Fruit fly (Drosophila melanogaster) whole organism, embryonic: ENCODE measurements around the gene Cep164.

ENCODE experiments used
- Abd-B ChIP-seq: fragments of 200-800 bp; sonication (Bioruptor generic); optimal IDR thresholded peaks from 2 replicates; lab custom pipeline; 2018; ENCODE audit warnings: missing biosample characterization, mild to moderate bottlenecking, missing genetic modification characterization, moderate library complexity
- CG10979 ChIP-seq: fragments of 200-800 bp; sonication (Bioruptor generic); optimal IDR thresholded peaks from 2 replicates; lab custom pipeline; 2018; ENCODE audit warnings: missing biosample characterization, mild to moderate bottlenecking, missing genetic modification characterization, moderate library complexity
- CG11456 ChIP-seq: fragments of 200-800 bp; sonication (Bioruptor generic); IDR thresholded peaks from 3 replicates; pipeline ENCODE4 v1.3.6; 2022; ENCODE audit warnings: missing biosample characterization, missing genetic modification characterization
- CG12391 ChIP-seq: fragments of 200-800 bp; sonication (Bioruptor generic); optimal IDR thresholded peaks from 3 replicates; lab custom pipeline; 2018; ENCODE audit warnings: missing biosample characterization, mild to moderate bottlenecking, missing genetic modification characterization, moderate library complexity
- CG14050 ChIP-seq: fragments of 200-800 bp; sonication (Bioruptor generic); IDR thresholded peaks from 3 replicates; pipeline ENCODE4 v1.3.6; 2022; ENCODE audit warnings: missing biosample characterization, missing genetic modification characterization
- CG17328 ChIP-seq: fragments of 200-800 bp; sonication (Bioruptor generic); IDR thresholded peaks from 2 replicates; pipeline ENCODE4 v1.3.6; 2022; ENCODE audit warnings: missing biosample characterization, missing genetic modification characterization
- CG17359 ChIP-seq: fragments of 200-800 bp; sonication (Bioruptor generic); optimal IDR thresholded peaks from 3 replicates; lab custom pipeline; 2018; ENCODE audit warnings: missing biosample characterization, mild to moderate bottlenecking, missing genetic modification characterization, moderate library complexity
- CG17829 ChIP-seq: fragments of 200-800 bp; optimal IDR thresholded peaks from 2 replicates; lab custom pipeline; 2019; ENCODE audit warnings: missing biosample characterization, mild to moderate bottlenecking, missing genetic modification characterization, moderate library complexity
- CG2712 ChIP-seq: fragments of 200-800 bp; optimal IDR thresholded peaks from 3 replicates; lab custom pipeline; 2019; ENCODE audit warnings: missing biosample characterization, mild to moderate bottlenecking, missing genetic modification characterization, moderate library complexity
- CG30020 ChIP-seq: fragments of 200-800 bp; optimal IDR thresholded peaks from 2 replicates; lab custom pipeline; 2019; ENCODE audit warnings: missing biosample characterization, mild to moderate bottlenecking, missing genetic modification characterization, moderate library complexity
- CG4617 ChIP-seq: fragments of 200-800 bp; sonication (Bioruptor generic); optimal IDR thresholded peaks from 3 replicates; lab custom pipeline; 2016; ENCODE audit warnings: missing biosample characterization, missing genetic modification characterization, borderline replicate concordance
- CG4820 ChIP-seq: fragments of 200-800 bp; sonication (Bioruptor generic); optimal IDR thresholded peaks from 3 replicates; lab custom pipeline; 2016; ENCODE audit warnings: missing biosample characterization, missing genetic modification characterization
- CG7357 ChIP-seq: fragments of 200-800 bp; sonication (Bioruptor generic); IDR thresholded peaks from 3 replicates; pipeline ENCODE4 v1.3.6; 2022; ENCODE audit warnings: missing biosample characterization, missing genetic modification characterization
- CG8924 ChIP-seq: fragments of 200-800 bp; optimal IDR thresholded peaks from 3 replicates; lab custom pipeline; 2019; ENCODE audit warnings: missing biosample characterization, mild to moderate bottlenecking, missing genetic modification characterization, moderate library complexity
- CG9817 ChIP-seq: fragments of 200-800 bp; sonication (Bioruptor generic); optimal IDR thresholded peaks from 2 replicates; lab custom pipeline; 2018; ENCODE audit warnings: missing biosample characterization, mild to moderate bottlenecking, missing genetic modification characterization, moderate library complexity
- CTCF ChIP-seq: fragments of 200-800 bp; sonication (Bioruptor generic); optimal IDR thresholded peaks from 2 replicates; lab custom pipeline; 2017; ENCODE audit warnings: missing biosample characterization, mild to moderate bottlenecking, missing genetic modification characterization, moderate library complexity
- CoRest ChIP-seq: fragments of 200-800 bp; sonication (Bioruptor generic); optimal IDR thresholded peaks from 3 replicates; lab custom pipeline; 2018; ENCODE audit warnings: missing biosample characterization, mild to moderate bottlenecking, missing genetic modification characterization, moderate library complexity
- Deaf1 ChIP-seq: fragments of 200-800 bp; optimal IDR thresholded peaks from 3 replicates; lab custom pipeline; 2019; ENCODE audit warnings: missing biosample characterization, mild to moderate bottlenecking, missing genetic modification characterization, moderate library complexity
- Dfd ChIP-seq, 2 experiments: fragments of >200 bp; optimal IDR thresholded peaks; 2 replicates each; lab custom pipeline; 2017; ENCODE audit warnings: missing biosample characterization in 2 of 2, missing genetic modification characterization in 2 of 2
- Dip3 ChIP-seq: fragments of 200-800 bp; sonication (Bioruptor generic); optimal IDR thresholded peaks from 3 replicates; lab custom pipeline; 2016; ENCODE audit warnings: missing biosample characterization, missing genetic modification characterization
- Doc2 ChIP-seq: fragments of 200-800 bp; sonication (Bioruptor generic); IDR thresholded peaks from 2 replicates; pipeline ENCODE4 v1.3.6; 2022; ENCODE audit warnings: missing biosample characterization, missing genetic modification characterization
- ERR ChIP-seq: fragments of 200-800 bp; sonication (Bioruptor generic); optimal IDR thresholded peaks from 2 replicates; lab custom pipeline; 2016; ENCODE audit warnings: missing biosample characterization, missing genetic modification characterization
- Eip74EF ChIP-seq, 2 experiments: fragments of 200-800 bp in 1 of 2; fragments of >200 bp in 1 of 2; sonication (Bioruptor generic) in 1 of 2; optimal IDR thresholded peaks; 2 replicates each; lab custom pipeline; 2017 to 2019; ENCODE audit warnings: missing biosample characterization in 2 of 2, missing genetic modification characterization in 2 of 2, mild to moderate bottlenecking in 1 of 2, moderate library complexity in 1 of 2
- Ets97D ChIP-seq: fragments of 200-800 bp; sonication (Bioruptor generic); optimal IDR thresholded peaks from 3 replicates; lab custom pipeline; 2016; ENCODE audit warnings: missing biosample characterization, missing genetic modification characterization
- Hr78 ChIP-seq, 2 experiments: fragments of 200-800 bp in 1 of 2; fragments of >200 bp in 1 of 2; sonication (Bioruptor generic) in 1 of 2; optimal IDR thresholded peaks; 2 replicates each; lab custom pipeline; 2017 to 2019; ENCODE audit warnings: missing biosample characterization in 2 of 2, missing genetic modification characterization in 2 of 2, mild to moderate bottlenecking in 1 of 2, moderate library complexity in 1 of 2
- Hsf ChIP-seq: fragments of 200-800 bp; sonication (Bioruptor generic); optimal IDR thresholded peaks from 3 replicates; lab custom pipeline; 2016; ENCODE audit warnings: missing biosample characterization, missing genetic modification characterization
- Lhr ChIP-seq: fragments of 200-800 bp; sonication (Bioruptor generic); optimal IDR thresholded peaks from 3 replicates; lab custom pipeline; 2017; ENCODE audit warnings: mild to moderate bottlenecking, missing biosample characterization, missing genetic modification reagents, missing genetic modification characterization
- Med ChIP-seq: fragments of 200-800 bp; sonication (Bioruptor generic); peaks from one replicate; lab custom pipeline; 2016; ENCODE audit warnings: missing biosample characterization, missing genetic modification characterization, mild to moderate bottlenecking, inconsistent platforms, moderate library complexity
- NC2β ChIP-seq: fragments of 200-800 bp; sonication (Bioruptor generic); optimal IDR thresholded peaks from 2 replicates; lab custom pipeline; 2016; ENCODE audit warnings: missing biosample characterization, missing genetic modification characterization
- NFAT ChIP-seq: fragments of 200-800 bp; sonication (Bioruptor generic); IDR thresholded peaks from 2 replicates; pipeline ENCODE4 v1.3.6; 2022; ENCODE audit warnings: missing biosample characterization, missing genetic modification characterization
- Neu2 ChIP-seq: fragments of 200-800 bp; sonication (Bioruptor generic); optimal IDR thresholded peaks from 3 replicates; lab custom pipeline; 2016; ENCODE audit warnings: missing biosample characterization, missing genetic modification characterization, borderline replicate concordance
- Oaz ChIP-seq: fragments of 200-800 bp; sonication (Bioruptor generic); IDR thresholded peaks from 2 replicates; pipeline ENCODE4 v1.3.6; 2022; ENCODE audit warnings: missing biosample characterization, missing genetic modification characterization
- Ravus ChIP-seq: fragments of 200-800 bp; sonication (Bioruptor generic); IDR thresholded peaks from 2 replicates; pipeline ENCODE4 v1.3.6; 2022; ENCODE audit warnings: missing biosample characterization, missing genetic modification characterization
- Sry-δ ChIP-seq: fragments of 200-800 bp; sonication (Bioruptor generic); optimal IDR thresholded peaks from 2 replicates; lab custom pipeline; 2016; ENCODE audit warnings: missing biosample characterization, missing genetic modification characterization
- Ssrp ChIP-seq: fragments of 200-800 bp; sonication (Bioruptor generic); optimal IDR thresholded peaks from 2 replicates; lab custom pipeline; 2018; ENCODE audit warnings: missing biosample characterization, mild to moderate bottlenecking, missing genetic modification characterization, moderate library complexity
- Trl ChIP-seq, 3 experiments: fragments of >200 bp in 2 of 3; fragments of 200-800 bp in 1 of 3; sonication (Bioruptor generic) in 1 of 3; optimal IDR thresholded peaks; 2 replicates in 1 of 3; 3 replicates in 2 of 3; lab custom pipeline; 2016 to 2017; ENCODE audit warnings: missing biosample characterization in 1 of 3, missing genetic modification characterization in 1 of 3
- Vsx1 ChIP-seq: fragments of 200-800 bp; sonication (Bioruptor generic); optimal IDR thresholded peaks from 2 replicates; lab custom pipeline; 2017; ENCODE audit warnings: missing biosample characterization, mild to moderate bottlenecking, missing genetic modification characterization, missing genetic modification reagents
- ac ChIP-seq: fragments of 200-800 bp; sonication (Bioruptor generic); optimal IDR thresholded peaks from 3 replicates; lab custom pipeline; 2017; ENCODE audit warnings: missing biosample characterization, mild to moderate bottlenecking, missing genetic modification characterization
- ara ChIP-seq: fragments of 200-800 bp; sonication (Bioruptor generic); IDR thresholded peaks from 2 replicates; pipeline ENCODE4 v1.3.6; 2022; ENCODE audit warnings: missing biosample characterization, missing genetic modification characterization
- bsh ChIP-seq, 2 experiments: fragments of 200-800 bp; sonication (Bioruptor generic); optimal IDR thresholded peaks; 2 replicates each; lab custom pipeline; 2017 to 2018; ENCODE audit warnings: mild to moderate bottlenecking in 2 of 2, missing biosample characterization in 2 of 2, missing genetic modification characterization in 2 of 2, moderate library complexity in 1 of 2
- ftz-f1 ChIP-seq: fragments of 200-800 bp; sonication (Bioruptor generic); optimal IDR thresholded peaks from 2 replicates; lab custom pipeline; 2016; ENCODE audit warnings: missing biosample characterization, missing genetic modification characterization
- mam ChIP-seq: fragments of 200-800 bp; sonication (Bioruptor generic); optimal IDR thresholded peaks from 3 replicates; lab custom pipeline; 2016; ENCODE audit warnings: missing biosample characterization, missing genetic modification characterization
- nmo ChIP-seq: fragments of 200-800 bp; sonication (Bioruptor generic); optimal IDR thresholded peaks from 2 replicates; lab custom pipeline; 2018; ENCODE audit warnings: missing biosample characterization, mild to moderate bottlenecking, missing genetic modification characterization, moderate library complexity
- pfk ChIP-seq: fragments of 200-800 bp; sonication (Bioruptor generic); optimal IDR thresholded peaks from 2 replicates; lab custom pipeline; 2018; ENCODE audit warnings: missing biosample characterization, mild to moderate bottlenecking, missing genetic modification characterization, moderate library complexity
- pzg ChIP-seq: fragments of 200-800 bp; sonication (Bioruptor generic); optimal IDR thresholded peaks from 3 replicates; lab custom pipeline; 2018; ENCODE audit warnings: missing biosample characterization, mild to moderate bottlenecking, missing genetic modification characterization, moderate library complexity
- row ChIP-seq: fragments of 200-800 bp; sonication (Bioruptor generic); IDR thresholded peaks from 3 replicates; pipeline ENCODE4 v1.3.6; 2022; ENCODE audit warnings: missing biosample characterization, missing genetic modification characterization
- ssp ChIP-seq: fragments of 200-800 bp; sonication (Bioruptor generic); IDR thresholded peaks from 2 replicates; pipeline ENCODE4 v1.3.6; 2022; ENCODE audit warnings: missing biosample characterization, missing genetic modification characterization
- tgo ChIP-seq: fragments of 200-800 bp; sonication (Bioruptor generic); IDR thresholded peaks from 3 replicates; pipeline ENCODE4 v1.3.6; 2022; ENCODE audit warnings: missing biosample characterization, missing genetic modification characterization
- trem ChIP-seq: fragments of 200-800 bp; optimal IDR thresholded peaks from 3 replicates; lab custom pipeline; 2019; ENCODE audit warnings: missing biosample characterization, mild to moderate bottlenecking, missing genetic modification characterization, moderate library complexity
- zen ChIP-seq: fragments of 200-800 bp; sonication (Bioruptor generic); optimal IDR thresholded peaks from 3 replicates; lab custom pipeline; 2018; ENCODE audit warnings: missing biosample characterization, mild to moderate bottlenecking, missing genetic modification characterization, moderate library complexity
- zfh2 ChIP-seq: fragments of 200-800 bp; sonication (Bioruptor generic); optimal IDR thresholded peaks from 2 replicates; lab custom pipeline; 2016; ENCODE audit warnings: missing biosample characterization, missing genetic modification characterization

Cep164 gene

dm6 chrX:15986654-15987053 is 3.9 kb upstream of the Cep164 start, which contains the start of gene ND-20 (continued):
- no peak for TF ChIP-seq Trl (optimal IDR thresholded peaks at IDR 0.05; lab: Kevin White, UChicago)
- TF ChIP-seq Trl (GFP tag; optimal IDR thresholded peaks at IDR 0.05; lab: Kevin White, UChicago): no peak
- TF ChIP-seq mam (GFP tag; lab: Kevin White, UChicago): peak; percentile 27
- TF ChIP-seq CG17359: peak; percentile 2
- no peak for TF ChIP-seq CG14050 (GFP tag; lab: Robert Waterston, UW)
- TF ChIP-seq Lhr (GFP tag; lab: Kevin White, UChicago): peak; percentile 53
- peak; percentile 28 for TF ChIP-seq CG8924 (tag; lab: Kevin White, UChicago)
- TF ChIP-seq bsh (GFP tag; optimal IDR thresholded peaks at IDR 0.05; lab: Kevin White, UChicago): peak in 1 of 2 experiments; percentile 5
- no peak for TF ChIP-seq CG17328 (GFP tag; lab: Robert Waterston, UW)
- TF ChIP-seq CoRest (tag; lab: Kevin White, UChicago): peak; percentile 48
- peak; percentile 4 for TF ChIP-seq Deaf1 (tag; lab: Kevin White, UChicago)
- no peak for TF ChIP-seq Ravus (GFP tag; lab: Robert Waterston, UW)
- TF ChIP-seq CG4820 (GFP tag; lab: Kevin White, UChicago): no peak
- peak in 1 of 2 experiments; percentile 95 for TF ChIP-seq Eip74EF (GFP tag; optimal IDR thresholded peaks at IDR 0.05; lab: Kevin White, UChicago)
- TF ChIP-seq Ssrp (tag; lab: Kevin White, UChicago): peak; percentile 0
- TF ChIP-seq NC2β (GFP tag; lab: Kevin White, UChicago): peak; percentile 4
- peak; percentile 97 for TF ChIP-seq CG30020
- TF ChIP-seq zfh2 (GFP tag; lab: Kevin White, UChicago): peak; percentile 47
- TF ChIP-seq pzg (GFP tag; lab: Kevin White, UChicago): peak; percentile 88
- TF ChIP-seq Ets97D (GFP tag; lab: Kevin White, UChicago): peak; percentile 39
- TF ChIP-seq CG9817 (tag; lab: Kevin White, UChicago): no peak
- peak; percentile 75 for TF ChIP-seq CG4617 (GFP tag; lab: Kevin White, UChicago)
- TF ChIP-seq pfk (GFP tag; lab: Kevin White, UChicago): peak; percentile 34
- TF ChIP-seq CG17829 (tag; lab: Kevin White, UChicago): peak; percentile 45
- peak; percentile 90 for TF ChIP-seq ftz-f1
- TF ChIP-seq CG2712 (tag; lab: Kevin White, UChicago): peak; percentile 43
- TF ChIP-seq Doc2 (GFP tag; lab: Robert Waterston, UW): no peak
- TF ChIP-seq Vsx1 (GFP tag; lab: Kevin White, UChicago): no peak
- TF ChIP-seq Sry-δ (GFP tag; lab: Kevin White, UChicago): peak; percentile 42
- peak; percentile 85 for TF ChIP-seq row (GFP tag; lab: Robert Waterston, UW)
- TF ChIP-seq Abd-B: no peak
- TF ChIP-seq CG11456 (GFP tag; lab: Robert Waterston, UW): no peak
- TF ChIP-seq Med (GFP tag; lab: Kevin White, UChicago): peak; percentile 88
- no peak for TF ChIP-seq ara (GFP tag; lab: Robert Waterston, UW)
- peak; percentile 47 for TF ChIP-seq CG12391 (tag; lab: Kevin White, UChicago)
- TF ChIP-seq ssp (GFP tag; lab: Robert Waterston, UW): peak; percentile 98
- TF ChIP-seq Neu2 (GFP tag; lab: Kevin White, UChicago): peak; percentile 66
- peak; percentile 1 for TF ChIP-seq Hsf (GFP tag; lab: Kevin White, UChicago)
- TF ChIP-seq ac (GFP tag; lab: Kevin White, UChicago): no peak
- TF ChIP-seq zen (tag; lab: Kevin White, UChicago): peak; percentile 64
- TF ChIP-seq Dfd (GFP tag; optimal IDR thresholded peaks at IDR 0.05; lab: Kevin White, UChicago): peak in 1 of 2 experiments; percentile 77
- TF ChIP-seq NFAT: no peak
- TF ChIP-seq ERR (GFP tag; lab: Kevin White, UChicago): peak; percentile 87
- peak; percentile 31 for TF ChIP-seq trem (tag; lab: Kevin White, UChicago)
- peak in 1 of 2 experiments; percentile 50 for TF ChIP-seq Hr78 (GFP tag; optimal IDR thresholded peaks at IDR 0.05; lab: Kevin White, UChicago)
- TF ChIP-seq Oaz (GFP tag; lab: Robert Waterston, UW): no peak
- TF ChIP-seq CG10979 (tag; lab: Kevin White, UChicago): peak; percentile 22
- TF ChIP-seq nmo (GFP tag; lab: Kevin White, UChicago): peak; percentile 54
- peak; percentile 98 for TF ChIP-seq CG7357 (GFP tag; lab: Robert Waterston, UW)
- TF ChIP-seq CTCF (GFP tag; lab: Kevin White, UChicago): no peak
- TF ChIP-seq Dip3 (GFP tag; lab: Kevin White, UChicago): no peak
- no peak for TF ChIP-seq tgo (GFP tag; lab: Robert Waterston, UW)
